Comparison of ENCODE assay signal across 1 fruit fly cellular context in genomic region chrX:12724287-12725186, dm6.
A peak's percentile ranks its signal among the peaks of the same experiment; 100 is the strongest.
TF ChIP-seq lines count a peak whose summit lies in the region.

No protein-coding gene starts in this region.

TF ChIP-seq in whole organism, embryonic, 481 proteins besides CTCF, POLR2A, EP300 and RAD21 (continued from another document):
- TF ChIP-seq mirr (GFP tag; optimal IDR thresholded peaks at IDR 0.05; lab: Kevin White, UChicago) (peak; percentile 26), CG8290 (GFP tag; optimal IDR thresholded peaks at IDR 0.05; lab: Kevin White, UChicago) (no peak), CG8290 (tag; optimal IDR thresholded peaks at IDR 0.05; lab: Kevin White, UChicago) (peak in 1 of 2 experiments; percentile 4), pum (GFP tag; optimal IDR thresholded peaks at IDR 0.05; lab: Kevin White, UChicago) (peak; percentile 5), D (optimal IDR thresholded peaks at IDR 0.05; lab: Kevin White, UChicago) (no peak), D (GFP tag; optimal IDR thresholded peaks at IDR 0.05; lab: Kevin White, UChicago) (peak; percentile 19), CG9727 (GFP tag; optimal IDR thresholded peaks at IDR 0.05; lab: Kevin White, UChicago) (peak; percentile 50), CG10267 (tag; optimal IDR thresholded peaks at IDR 0.05; lab: Kevin White, UChicago) (peak; percentile 29), CG34376 (GFP tag; optimal IDR thresholded peaks at IDR 0.05; lab: Kevin White, UChicago) (peak; percentile 13), twi (tag; optimal IDR thresholded peaks at IDR 0.05; lab: Kevin White, UChicago) (no peak), CG17359 (tag; optimal IDR thresholded peaks at IDR 0.05; lab: Kevin White, UChicago) (peak; percentile 5), CG31441 (GFP tag; IDR thresholded peaks at IDR 0.05; lab: Robert Waterston, UW) (peak; percentile 50), gem (tag; optimal IDR thresholded peaks at IDR 0.05; lab: Kevin White, UChicago) (peak; percentile 47), Ptx1 (GFP tag; IDR thresholded peaks at IDR 0.05; lab: Robert Waterston, UW) (0 out of 2 replicates have a peak, but pooled peaks have one; percentile 29), CG7839 (tag; optimal IDR thresholded peaks at IDR 0.05; lab: Kevin White, UChicago) (peak; percentile 19), Dll (GFP tag; IDR thresholded peaks at IDR 0.05; lab: Robert Waterston, UW; ENCODE audit: partially characterized antibody) (0 out of 4 replicates have a peak, but pooled peaks have one; percentile 26), az2 (GFP tag; optimal IDR thresholded peaks at IDR 0.05; lab: Kevin White, UChicago) (peak; percentile 33), Drgx (GFP tag; IDR thresholded peaks at IDR 0.05; lab: Robert Waterston, UW) (peak; percentile 45), CG12659 (GFP tag; optimal IDR thresholded peaks at IDR 0.05; lab: Kevin White, UChicago) (peak; percentile 25), CoRest (tag; optimal IDR thresholded peaks at IDR 0.05; lab: Kevin White, UChicago) (peak; percentile 47), shn (GFP tag; optimal IDR thresholded peaks at IDR 0.05; lab: Kevin White, UChicago) (peak; percentile 11), CG3726 (GFP tag; IDR thresholded peaks at IDR 0.05; lab: Robert Waterston, UW) (no peak), kni (GFP tag; optimal IDR thresholded peaks at IDR 0.05; lab: Kevin White, UChicago) (peak; percentile 62), Dek (tag; optimal IDR thresholded peaks at IDR 0.05; lab: Kevin White, UChicago) (no peak), CG8924 (tag; optimal IDR thresholded peaks at IDR 0.05; lab: Kevin White, UChicago) (peak; percentile 23), Meics (GFP tag; optimal IDR thresholded peaks at IDR 0.05; lab: Kevin White, UChicago) (peak; percentile 2), knrl (GFP tag; IDR thresholded peaks at IDR 0.05; lab: Robert Waterston, UW; ENCODE audit: partially characterized antibody) (no peak), fd96Cb (tag; optimal IDR thresholded peaks at IDR 0.05; lab: Kevin White, UChicago) (peak; percentile 41), ro (GFP tag; IDR thresholded peaks at IDR 0.05; lab: Robert Waterston, UW) (no peak), unpg (GFP tag; optimal IDR thresholded peaks at IDR 0.05; lab: Kevin White, UChicago) (peak; percentile 3), CG8089 (GFP tag; optimal IDR thresholded peaks at IDR 0.05; lab: Kevin White, UChicago) (no peak), slbo (GFP tag; IDR thresholded peaks at IDR 0.05; lab: Robert Waterston, UW) (peak; percentile 30; the same call in 1 of the 2 replicates), CG16813 (GFP tag; IDR thresholded peaks at IDR 0.05; lab: Robert Waterston, UW; ENCODE audit: partially characterized antibody) (no peak), CG3163 (GFP tag; optimal IDR thresholded peaks at IDR 0.05; lab: Kevin White, UChicago) (no peak), ewg (GFP tag; optimal IDR thresholded peaks at IDR 0.05; lab: Kevin White, UChicago) (peak; percentile 2), CG18599 (GFP tag; optimal IDR thresholded peaks at IDR 0.05; lab: Kevin White, UChicago) (peak; percentile 19), Hr51 (GFP tag; optimal IDR thresholded peaks at IDR 0.05; lab: Kevin White, UChicago) (peak in 1 of 2 experiments; percentile 52), abd-A (tag; optimal IDR thresholded peaks at IDR 0.05; lab: Kevin White, UChicago) (peak; percentile 68), sd (tag; optimal IDR thresholded peaks at IDR 0.05; lab: Kevin White, UChicago) (peak; percentile 48), vvl (GFP tag; IDR thresholded peaks at IDR 0.05; lab: Robert Waterston, UW) (peak; percentile 8; the same call in 1 of the 2 replicates), phol (tag; optimal IDR thresholded peaks at IDR 0.05; lab: Kevin White, UChicago) (peak; percentile 54), Eip74EF (GFP tag; optimal IDR thresholded peaks at IDR 0.05; lab: Kevin White, UChicago) (peak in 1 of 2 experiments; percentile 10), pros (GFP tag; optimal IDR thresholded peaks at IDR 0.05; lab: Kevin White, UChicago) (peak; percentile 50)
